Fruit fly (Drosophila melanogaster) whole organism, embryonic: ENCODE results near the gene Rbm13.
A peak's percentile ranks its signal among the peaks of the same experiment; 100 is the strongest.

Source experiments
- BtbVII ChIP-seq: fragments of 200-800 bp; sonication (Bioruptor generic); optimal IDR thresholded peaks from 3 replicates; lab custom pipeline; 2017; ENCODE audit warnings: missing biosample characterization, mild to moderate bottlenecking, missing genetic modification characterization
- CG10431 ChIP-seq: fragments of 200-800 bp; sonication (Bioruptor generic); optimal IDR thresholded peaks from 3 replicates; lab custom pipeline; 2018; ENCODE audit warnings: missing biosample characterization, mild to moderate bottlenecking, missing genetic modification characterization
- CG11247 ChIP-seq: fragments of 200-800 bp; sonication (Bioruptor generic); IDR thresholded peaks from 2 replicates; pipeline ENCODE4 v1.3.6; 2022; ENCODE audit warnings: missing biosample characterization, missing genetic modification characterization
- CG13894 ChIP-seq: fragments of 200-800 bp; sonication (Bioruptor generic); optimal IDR thresholded peaks from 3 replicates; lab custom pipeline; 2018; ENCODE audit warnings: missing biosample characterization, mild to moderate bottlenecking, missing genetic modification characterization, moderate library complexity
- CG14860 ChIP-seq: fragments of 200-800 bp; sonication (Bioruptor generic); IDR thresholded peaks from 3 replicates; pipeline ENCODE4 v1.3.6; 2022; ENCODE audit warnings: missing biosample characterization, missing genetic modification characterization; ENCODE audit not compliant: partially characterized antibody
- CG15011 ChIP-seq: fragments of 200-800 bp; sonication (Bioruptor generic); optimal IDR thresholded peaks from 3 replicates; lab custom pipeline; 2018; ENCODE audit warnings: missing biosample characterization, mild to moderate bottlenecking, missing genetic modification characterization
- CG15479 ChIP-seq: fragments of 200-800 bp; sonication (Bioruptor generic); optimal IDR thresholded peaks from 3 replicates; lab custom pipeline; 2019; ENCODE audit warnings: missing biosample characterization, mild to moderate bottlenecking, missing genetic modification characterization, moderate library complexity
- CG15696 ChIP-seq: fragments of 200-800 bp; sonication (Bioruptor generic); optimal IDR thresholded peaks from 2 replicates; lab custom pipeline; 2019; ENCODE audit warnings: missing biosample characterization, mild to moderate bottlenecking, missing genetic modification characterization, moderate library complexity
- CG17328 ChIP-seq: fragments of 200-800 bp; sonication (Bioruptor generic); IDR thresholded peaks from 2 replicates; pipeline ENCODE4 v1.3.6; 2022; ENCODE audit warnings: missing biosample characterization, missing genetic modification characterization
- CG17802 ChIP-seq: fragments of 200-800 bp; sonication (Bioruptor generic); optimal IDR thresholded peaks from 2 replicates; lab custom pipeline; 2018; ENCODE audit warnings: missing biosample characterization, mild to moderate bottlenecking, missing genetic modification characterization, moderate library complexity
- CG2678 ChIP-seq: fragments of 200-800 bp; sonication (Bioruptor generic); optimal IDR thresholded peaks from 3 replicates; lab custom pipeline; 2019; ENCODE audit warnings: missing biosample characterization, mild to moderate bottlenecking, missing genetic modification characterization, moderate library complexity
- CG30431 ChIP-seq: fragments of 200-800 bp; sonication (Bioruptor generic); optimal IDR thresholded peaks from 2 replicates; lab custom pipeline; 2017; ENCODE audit warnings: missing biosample characterization, missing genetic modification characterization
- CG31365 ChIP-seq: fragments of 200-800 bp; sonication (Bioruptor generic); optimal IDR thresholded peaks from 2 replicates; lab custom pipeline; 2018; ENCODE audit warnings: missing biosample characterization, mild to moderate bottlenecking, missing genetic modification characterization
- CG33213 ChIP-seq: fragments of 200-800 bp; sonication (Bioruptor generic); optimal IDR thresholded peaks from 3 replicates; lab custom pipeline; 2016; ENCODE audit warnings: missing biosample characterization, missing genetic modification characterization
- CG4854 ChIP-seq: fragments of 200-800 bp; sonication (Bioruptor generic); optimal IDR thresholded peaks from 2 replicates; lab custom pipeline; 2016; ENCODE audit warnings: missing biosample characterization, missing genetic modification characterization, inconsistent platforms
- CG6791 ChIP-seq: fragments of 200-800 bp; sonication (Bioruptor generic); IDR thresholded peaks from 3 replicates; pipeline ENCODE4 v1.3.6; 2022; ENCODE audit warnings: missing biosample characterization, missing genetic modification characterization; ENCODE audit not compliant: partially characterized antibody
- CG7372 ChIP-seq: fragments of 200-800 bp; sonication (Bioruptor generic); IDR thresholded peaks from 2 replicates; pipeline ENCODE4 v1.3.6; 2022; ENCODE audit warnings: missing biosample characterization, missing genetic modification characterization
- CG7786 ChIP-seq: fragments of 200-800 bp; sonication (Bioruptor generic); optimal IDR thresholded peaks from 2 replicates; lab custom pipeline; 2016; ENCODE audit warnings: missing biosample characterization, missing genetic modification characterization
- CG7987 ChIP-seq: fragments of 200-800 bp; sonication (Bioruptor generic); optimal IDR thresholded peaks from 2 replicates; lab custom pipeline; 2018; ENCODE audit warnings: missing biosample characterization, mild to moderate bottlenecking, missing genetic modification characterization, moderate library complexity
- CHES-1-like ChIP-seq: fragments of 200-800 bp; sonication (Bioruptor generic); optimal IDR thresholded peaks from 2 replicates; lab custom pipeline; 2016; ENCODE audit warnings: missing biosample characterization, missing genetic modification characterization
- D19A ChIP-seq: fragments of 200-800 bp; optimal IDR thresholded peaks from 3 replicates; lab custom pipeline; 2019; ENCODE audit warnings: missing biosample characterization, mild to moderate bottlenecking, missing genetic modification characterization, moderate library complexity
- Doc3 ChIP-seq: fragments of 200-800 bp; sonication (Bioruptor generic); IDR thresholded peaks from 3 replicates; pipeline ENCODE4 v1.3.6; 2022; ENCODE audit warnings: missing biosample characterization, missing genetic modification characterization; ENCODE audit not compliant: partially characterized antibody
- GATAe ChIP-seq: fragments of 200-800 bp; sonication (Bioruptor generic); conservative IDR thresholded peaks from 2 replicates; pipeline ENCODE4 v1.3.6; 2022; ENCODE audit warnings: missing biosample characterization, missing genetic modification characterization
- H2.0 ChIP-seq: fragments of 200-800 bp; sonication (Bioruptor generic); IDR thresholded peaks from 2 replicates; pipeline ENCODE4 v1.3.6; 2022; ENCODE audit warnings: missing biosample characterization, missing genetic modification characterization
- HLH4C ChIP-seq: fragments of 200-800 bp; sonication (Bioruptor generic); IDR thresholded peaks from 3 replicates; pipeline ENCODE4 v1.3.6; 2022; ENCODE audit warnings: missing biosample characterization, missing genetic modification characterization; ENCODE audit not compliant: partially characterized antibody
- Hey ChIP-seq: fragments of 200-800 bp; sonication (Bioruptor generic); optimal IDR thresholded peaks from 3 replicates; lab custom pipeline; 2018; ENCODE audit warnings: missing biosample characterization, mild to moderate bottlenecking, missing genetic modification characterization
- Hr3 ChIP-seq: fragments of 200-800 bp; sonication (Bioruptor generic); optimal IDR thresholded peaks from 3 replicates; lab custom pipeline; 2016; ENCODE audit warnings: missing biosample characterization, missing genetic modification characterization
- MBD-R2 ChIP-seq: fragments of 200-800 bp; sonication (Bioruptor generic); IDR thresholded peaks from 2 replicates; pipeline ENCODE4 v1.3.6; 2022; ENCODE audit warnings: missing biosample characterization, missing genetic modification characterization
- Med ChIP-seq: fragments of 200-800 bp; sonication (Bioruptor generic); peaks from one replicate; lab custom pipeline; 2016; ENCODE audit warnings: missing biosample characterization, missing genetic modification characterization, mild to moderate bottlenecking, inconsistent platforms, moderate library complexity
- NC2α ChIP-seq: fragments of 200-800 bp; sonication (Bioruptor generic); optimal IDR thresholded peaks from 2 replicates; lab custom pipeline; 2016; ENCODE audit warnings: missing biosample characterization, missing genetic modification characterization
- Optix ChIP-seq: fragments of 200-800 bp; sonication (Bioruptor generic); IDR thresholded peaks from 3 replicates; pipeline ENCODE4 v1.3.6; 2022; ENCODE audit warnings: missing biosample characterization, missing genetic modification characterization
- Pdp1 ChIP-seq, 2 experiments: fragments of 200-800 bp; sonication (Bioruptor generic); optimal IDR thresholded peaks; 3 replicates each; lab custom pipeline; 2016; ENCODE audit warnings: missing biosample characterization in 2 of 2, missing genetic modification characterization in 2 of 2, mild to moderate bottlenecking in 1 of 2, moderate library complexity in 1 of 2
- Rx ChIP-seq: fragments of 200-800 bp; sonication (Bioruptor generic); IDR thresholded peaks from 2 replicates; pipeline ENCODE4 v1.3.6; 2022; ENCODE audit warnings: missing biosample characterization, missing genetic modification characterization
- Sin3A ChIP-seq: fragments of >200 bp; optimal IDR thresholded peaks from 2 replicates; lab custom pipeline; 2018
- Six4 ChIP-seq: fragments of 200-800 bp; sonication (Bioruptor generic); optimal IDR thresholded peaks from 2 replicates; lab custom pipeline; 2016; ENCODE audit warnings: missing biosample characterization, missing genetic modification characterization
- Usf ChIP-seq: fragments of 200-800 bp; sonication (Bioruptor generic); optimal IDR thresholded peaks from 2 replicates; lab custom pipeline; 2017; ENCODE audit warnings: missing genotype, missing biosample characterization, missing genetic modification characterization
- abd-A ChIP-seq: fragments of 200-800 bp; sonication (Bioruptor generic); optimal IDR thresholded peaks from 3 replicates; lab custom pipeline; 2019; ENCODE audit warnings: missing biosample characterization, mild to moderate bottlenecking, missing genetic modification characterization, moderate library complexity
- amos ChIP-seq: fragments of 200-800 bp; sonication (Bioruptor generic); IDR thresholded peaks from 2 replicates; pipeline ENCODE4 v1.3.6; 2022; ENCODE audit warnings: missing biosample characterization, missing genetic modification characterization; ENCODE audit not compliant: partially characterized antibody
- bbx ChIP-seq: fragments of 200-800 bp; sonication (Bioruptor generic); IDR thresholded peaks from 2 replicates; pipeline ENCODE4 v1.3.6; 2022; ENCODE audit warnings: missing biosample characterization, missing genetic modification characterization; ENCODE audit not compliant: partially characterized antibody
- da ChIP-seq: fragments of 200-800 bp; sonication (Bioruptor generic); optimal IDR thresholded peaks from 2 replicates; lab custom pipeline; 2016; ENCODE audit warnings: missing biosample characterization, missing genetic modification characterization
- dm ChIP-seq: fragments of 200-800 bp; sonication (Bioruptor generic); optimal IDR thresholded peaks from 3 replicates; lab custom pipeline; 2016; ENCODE audit warnings: missing biosample characterization, missing genetic modification characterization
- en ChIP-seq: fragments of 200-800 bp; sonication (Bioruptor generic); optimal IDR thresholded peaks from 2 replicates; lab custom pipeline; 2016; ENCODE audit warnings: missing biosample characterization, missing genetic modification characterization
- esg ChIP-seq: fragments of 200-800 bp; sonication (Bioruptor generic); conservative IDR thresholded peaks from 2 replicates; pipeline ENCODE4 v1.3.6; 2022; ENCODE audit warnings: missing biosample characterization, missing genetic modification characterization
- exex ChIP-seq: fragments of 200-800 bp; sonication (Bioruptor generic); optimal IDR thresholded peaks from 4 replicates; lab custom pipeline; 2018; ENCODE audit warnings: missing biosample characterization, mild to moderate bottlenecking, missing genetic modification characterization, moderate library complexity
- fd102C ChIP-seq: fragments of 200-800 bp; sonication (Bioruptor generic); optimal IDR thresholded peaks from 2 replicates; lab custom pipeline; 2018; ENCODE audit warnings: missing biosample characterization, mild to moderate bottlenecking, missing genetic modification characterization, moderate library complexity
- lbe ChIP-seq: fragments of 200-800 bp; sonication (Bioruptor generic); optimal IDR thresholded peaks from 2 replicates; lab custom pipeline; 2016; ENCODE audit warnings: missing biosample characterization, mild to moderate bottlenecking, missing genetic modification characterization
- lilli ChIP-seq: fragments of 200-800 bp; sonication (Bioruptor generic); optimal IDR thresholded peaks from 3 replicates; lab custom pipeline; 2016; ENCODE audit warnings: missing biosample characterization, missing genetic modification characterization
- sens ChIP-seq: fragments of 200-800 bp; sonication (Bioruptor generic); peaks from one replicate; lab custom pipeline; 2016; ENCODE audit warnings: missing biosample characterization, missing genetic modification characterization
- ssp ChIP-seq: fragments of 200-800 bp; sonication (Bioruptor generic); IDR thresholded peaks from 2 replicates; pipeline ENCODE4 v1.3.6; 2022; ENCODE audit warnings: missing biosample characterization, missing genetic modification characterization
- stc ChIP-seq: fragments of 200-800 bp; sonication (Bioruptor generic); IDR thresholded peaks from 2 replicates; pipeline ENCODE4 v1.3.6; 2022; ENCODE audit warnings: missing biosample characterization, missing genetic modification characterization
- stwl ChIP-seq: fragments of 200-800 bp; sonication (Bioruptor generic); optimal IDR thresholded peaks from 3 replicates; lab custom pipeline; 2018; ENCODE audit warnings: missing biosample characterization, mild to moderate bottlenecking, missing genetic modification characterization, moderate library complexity

Rbm13 gene

dm6 chrX:8893378-8893912 is 8.1 kb upstream of the Rbm13 start (continued):
- no peak for TF ChIP-seq fd102C (GFP tag; lab: Kevin White, UChicago)
- peak; percentile 67 for TF ChIP-seq sens (GFP tag; lab: Kevin White, UChicago)
- TF ChIP-seq CG6791 (GFP tag; lab: Robert Waterston, UW), result peak; percentile 68
- TF ChIP-seq Sin3A (lab: Kevin White, UChicago), result no peak
- no peak for TF ChIP-seq Rx (GFP tag; lab: Robert Waterston, UW)
- TF ChIP-seq CG7987 (GFP tag; lab: Kevin White, UChicago), result no peak
- no peak for TF ChIP-seq CG31365 (tag; lab: Kevin White, UChicago)
- TF ChIP-seq ssp, result no peak
- no peak for TF ChIP-seq BtbVII (GFP tag; lab: Kevin White, UChicago)
- peak in 1 of 2 experiments; percentile 28 for TF ChIP-seq Pdp1 (GFP tag; optimal IDR thresholded peaks at IDR 0.05; lab: Kevin White, UChicago)
- no peak for TF ChIP-seq Six4 (GFP tag; lab: Kevin White, UChicago)
- no peak for TF ChIP-seq esg
- no peak for TF ChIP-seq NC2α (GFP tag; lab: Kevin White, UChicago)
- TF ChIP-seq GATAe (GFP tag; lab: Robert Waterston, UW), result no peak
- TF ChIP-seq CHES-1-like (GFP tag; lab: Kevin White, UChicago), result no peak
- no peak for TF ChIP-seq Doc3 (GFP tag; lab: Robert Waterston, UW)
- no peak for TF ChIP-seq Hr3
- no peak for TF ChIP-seq CG30431
- peak; percentile 25 for TF ChIP-seq stwl (tag; lab: Kevin White, UChicago)
- no peak for TF ChIP-seq CG13894
- no peak for TF ChIP-seq CG7372 (GFP tag; lab: Robert Waterston, UW)
- peak; percentile 44; the same call in 2 of the 3 replicates for TF ChIP-seq CG14860
- no peak for TF ChIP-seq CG17328
- no peak for TF ChIP-seq CG11247
- peak; percentile 75 for TF ChIP-seq D19A (tag; lab: Kevin White, UChicago)
- no peak for TF ChIP-seq CG17802
- TF ChIP-seq Hey (tag; lab: Kevin White, UChicago), result no peak
- TF ChIP-seq MBD-R2 (GFP tag; lab: Robert Waterston, UW), result no peak
- TF ChIP-seq Med (GFP tag; lab: Kevin White, UChicago), result peak; percentile 50
- no peak for TF ChIP-seq CG4854
- no peak for TF ChIP-seq CG10431 (GFP tag; lab: Kevin White, UChicago)
- no peak for TF ChIP-seq Usf
- 0 out of 2 replicates have a peak, but pooled peaks have one; percentile 30 for TF ChIP-seq bbx (GFP tag; lab: Robert Waterston, UW)
- TF ChIP-seq stc (GFP tag; lab: Robert Waterston, UW), result no peak

- TF ChIP-seq Optix (GFP tag; lab: Robert Waterston, UW) (peak; percentile 76; the same call in 2 of the 3 replicates), abd-A (tag; lab: Kevin White, UChicago) (peak; percentile 72), amos (GFP tag; lab: Robert Waterston, UW) (no peak), CG33213 (GFP tag; lab: Kevin White, UChicago) (peak; percentile 27), da (GFP tag; lab: Kevin White, UChicago) (peak; percentile 22), lilli (peak; percentile 74), CG15011 (peak; percentile 57), CG15479 (GFP tag; lab: Kevin White, UChicago) (no peak), CG2678 (tag; lab: Kevin White, UChicago) (peak; percentile 87), dm (GFP tag; lab: Kevin White, UChicago) (peak; percentile 67), HLH4C (GFP tag; lab: Robert Waterston, UW) (no peak), exex (peak; percentile 7), en (GFP tag; lab: Kevin White, UChicago) (peak; percentile 61), CG15696 (peak; percentile 44), lbe (GFP tag; lab: Kevin White, UChicago) (peak; percentile 40), H2.0 (GFP tag; lab: Robert Waterston, UW) (peak; percentile 63), CG7786 (GFP tag; lab: Kevin White, UChicago) (peak; percentile 55)
Measured at dm6 chrX:8894315-8895017, 7.0 kb upstream of the Rbm13 start.
